Fruit fly (Drosophila melanogaster) whole organism, adult: ENCODE measurements around the gene CG32182.

Source experiments
- CG11617 ChIP-seq: fragments of 200-800 bp; sonication (Bioruptor generic); optimal IDR thresholded peaks from 2 replicates; lab custom pipeline; 2017; ENCODE audit warnings: mild to moderate bottlenecking, missing biosample characterization, missing genetic modification reagents, missing genetic modification characterization
- CG12768 ChIP-seq: fragments of 200-800 bp; sonication (Bioruptor generic); optimal IDR thresholded peaks from 2 replicates; lab custom pipeline; 2017; ENCODE audit warnings: missing biosample characterization, missing genetic modification characterization, mild to moderate bottlenecking, moderate library complexity, missing genetic modification reagents
- CG33017 ChIP-seq: fragments of 200-800 bp; sonication (Bioruptor generic); optimal IDR thresholded peaks from 2 replicates; lab custom pipeline; 2018; ENCODE audit warnings: missing biosample characterization, mild to moderate bottlenecking, missing genetic modification characterization, moderate library complexity
- Clk ChIP-seq: fragments of 200-800 bp; sonication (Bioruptor generic); optimal IDR thresholded peaks from 2 replicates; lab custom pipeline; 2017; ENCODE audit warnings: missing biosample characterization, missing genetic modification characterization
- Hr96 ChIP-seq: fragments of 200-800 bp; sonication (Bioruptor generic); optimal IDR thresholded peaks from 2 replicates; lab custom pipeline; 2016; ENCODE audit warnings: missing biosample characterization, missing genetic modification characterization
- cic ChIP-seq: fragments of 200-800 bp; sonication (Bioruptor generic); optimal IDR thresholded peaks from 2 replicates; lab custom pipeline; 2017; ENCODE audit warnings: missing biosample characterization, mild to moderate bottlenecking, missing genetic modification characterization, moderate library complexity
- cnc ChIP-seq, 2 experiments: fragments of >200 bp; optimal IDR thresholded peaks; 2 replicates each; lab custom pipeline; 2017
- kay ChIP-seq: fragments of 200-800 bp; sonication (Bioruptor generic); peaks from one replicate; lab custom pipeline; 2016; ENCODE audit warnings: missing biosample characterization, missing genetic modification characterization, borderline replicate concordance
- ovo ChIP-seq: fragments of 200-800 bp; sonication (Bioruptor generic); optimal IDR thresholded peaks from 2 replicates; lab custom pipeline; 2016; ENCODE audit warnings: missing biosample characterization, missing genetic modification characterization
- pad ChIP-seq: fragments of 200-800 bp; sonication (Bioruptor generic); optimal IDR thresholded peaks from 3 replicates; lab custom pipeline; 2017; ENCODE audit warnings: missing biosample characterization, missing genetic modification characterization, mild to moderate bottlenecking, moderate library complexity, missing genetic modification reagents

DNA sequence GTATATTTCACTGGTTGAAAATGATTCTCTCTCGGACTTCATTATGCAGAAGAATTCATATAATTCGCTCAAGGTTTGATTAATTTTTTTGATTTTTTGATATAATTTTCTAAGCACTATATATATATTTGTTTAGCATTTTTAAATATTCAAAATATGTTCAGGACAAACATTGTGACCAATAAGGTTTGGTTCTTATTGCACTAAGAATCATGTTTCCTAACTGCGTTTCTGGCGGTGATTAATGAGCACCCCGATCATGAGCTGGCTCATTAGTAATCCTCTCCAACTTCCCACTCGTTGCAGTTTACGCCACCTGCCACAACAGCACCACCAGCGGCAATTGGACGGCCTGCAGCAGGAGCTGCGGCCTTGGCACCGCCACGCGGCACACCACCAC, 28.6 kb upstream of the CG32182 start, which contains the start of gene CG6052:
- no peak for TF ChIP-seq cic
- TF ChIP-seq Hr96 (GFP tag; lab: Kevin White, UChicago), result no peak
- no peak for TF ChIP-seq ovo
- no peak for TF ChIP-seq pad
- no peak for TF ChIP-seq cnc (optimal IDR thresholded peaks at IDR 0.05; lab: Kevin White, UChicago)
- no peak for TF ChIP-seq CG33017 (tag; lab: Kevin White, UChicago)
- TF ChIP-seq kay, result no peak
- no peak for TF ChIP-seq CG12768 (GFP tag; lab: Kevin White, UChicago)
- TF ChIP-seq Clk (GFP tag; lab: Kevin White, UChicago), result no peak
- TF ChIP-seq CG11617, result no peak
